Worm (Caenorhabditis elegans) whole organism, midembryonic: ENCODE results near the gene gad-1.

Experiments
- T22C8.4 ChIP-seq: fragments of 200-800 bp; sonication (Bioruptor generic); IDR thresholded peaks from 2 replicates; pipeline ENCODE4 v1.3.6; 2022; ENCODE audit warnings: missing genetic modification characterization, missing compliant biosample characterization
- cog-1 ChIP-seq: sonication (generic microtip); optimal IDR thresholded peaks from 2 replicates; lab custom pipeline; 2016; ENCODE audit warnings: missing genetic modification characterization, missing compliant biosample characterization
- flt-1 ChIP-seq: fragments of 200-800 bp; sonication (Bioruptor generic); IDR thresholded peaks from 2 replicates; pipeline ENCODE4 v1.3.6; 2022; ENCODE audit warnings: missing genetic modification characterization, missing compliant biosample characterization
- klf-2 ChIP-seq: fragments of 200-800 bp; sonication (Bioruptor generic); conservative IDR thresholded peaks from 2 replicates; pipeline ENCODE4 v1.3.6; 2022; ENCODE audit warnings: missing genetic modification reagents, missing genetic modification characterization, missing compliant biosample characterization
- med-1 ChIP-seq: sonication (generic microtip); optimal IDR thresholded peaks from 2 replicates; lab custom pipeline; 2017; ENCODE audit warnings: missing genetic modification characterization, mild to moderate bottlenecking, missing compliant biosample characterization, antibody characterized with exemption, missing genetic modification reagents; ENCODE audit not compliant: insufficient read depth
- ref-1 ChIP-seq: fragments of 200-800 bp; sonication (Bioruptor generic); conservative IDR thresholded peaks from 2 replicates; pipeline ENCODE4 v1.3.6; 2022; ENCODE audit warnings: missing genetic modification reagents, missing genetic modification characterization, missing compliant biosample characterization
- tab-1 ChIP-seq: fragments of 200-800 bp; sonication (Bioruptor generic); IDR thresholded peaks from 2 replicates; pipeline ENCODE4 v1.3.6; 2022; ENCODE audit warnings: missing genetic modification characterization, missing compliant biosample characterization
- ztf-23 ChIP-seq: fragments of 200-800 bp; sonication (Bioruptor generic); IDR thresholded peaks from 2 replicates; pipeline ENCODE4 v1.3.6; 2022; ENCODE audit warnings: missing genetic modification reagents, missing genetic modification characterization, missing compliant biosample characterization
- ztf-29 ChIP-seq: fragments of 200-800 bp; sonication (Bioruptor generic); IDR thresholded peaks from 2 replicates; pipeline ENCODE4 v1.3.6; 2022; ENCODE audit warnings: missing genetic modification reagents, missing genetic modification characterization, missing compliant biosample characterization

gad-1 gene

DNA sequence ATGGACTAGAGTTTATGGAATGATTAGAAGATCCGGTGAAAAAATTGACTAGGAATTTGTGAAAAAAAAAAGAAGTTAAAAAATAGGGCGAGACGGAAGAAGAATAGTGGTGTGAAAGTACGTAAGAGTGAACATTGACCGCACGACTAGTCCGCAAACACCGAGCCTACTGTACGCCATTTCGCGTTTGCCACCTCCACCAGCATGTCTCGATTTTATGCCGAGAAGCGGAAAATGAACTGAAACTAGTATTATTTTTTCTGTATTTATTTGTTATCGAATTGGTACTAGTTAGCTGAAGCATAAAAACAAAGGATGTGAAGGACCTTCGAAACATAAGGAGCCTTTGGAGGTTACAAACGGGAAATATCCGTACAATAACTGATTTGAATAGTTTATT lies 5.9 kb downstream of the gad-1 start:
- TF ChIP-seq ztf-29 (GFP tag; lab: Robert Waterston, UW) = no peak
- TF ChIP-seq flt-1 (GFP tag; lab: Robert Waterston, UW) = no peak
- no peak for TF ChIP-seq ref-1
- no peak for TF ChIP-seq med-1 (GFP tag; lab: Kevin White, UChicago)
- TF ChIP-seq tab-1 (GFP tag; lab: Robert Waterston, UW) = no peak
- no peak for TF ChIP-seq T22C8.4 (GFP tag; lab: Robert Waterston, UW)
- no peak; the same call in 1 of the 2 replicates for TF ChIP-seq ztf-23 (GFP tag; lab: Robert Waterston, UW)
- TF ChIP-seq klf-2 (GFP tag; lab: Robert Waterston, UW) = no peak
- TF ChIP-seq cog-1 = no peak

DNA sequence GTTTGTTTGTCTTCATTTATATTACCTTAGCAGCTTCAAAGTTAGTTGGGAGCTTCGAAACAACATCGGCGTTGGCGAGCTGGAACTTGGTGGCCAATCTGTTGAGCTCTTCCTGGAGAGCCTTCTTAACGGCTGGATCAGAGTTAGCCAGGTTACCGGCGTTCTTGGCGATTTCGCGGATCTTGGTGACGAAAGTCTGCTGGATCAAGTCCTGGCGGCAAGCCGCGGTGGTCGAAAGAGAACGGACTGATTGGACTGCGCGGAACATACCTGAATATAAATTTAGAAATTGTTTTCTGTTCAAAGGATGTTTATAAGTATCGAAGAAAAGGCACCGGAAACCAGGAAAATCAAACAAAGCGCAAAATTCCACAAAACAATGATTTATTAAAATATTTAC lies 6.5 kb downstream of the gad-1 start, which contains the start of gene atp-4:
Gene atp-4, minus strand, starts transcription at position 270 of the 400 bp plus-strand sequence.
- no peak for TF ChIP-seq med-1 (GFP tag; lab: Kevin White, UChicago)
- no peak for TF ChIP-seq tab-1 (GFP tag; lab: Robert Waterston, UW)
- TF ChIP-seq flt-1 (GFP tag; lab: Robert Waterston, UW) = no peak
- TF ChIP-seq T22C8.4 (GFP tag; lab: Robert Waterston, UW) = no peak
- no peak for TF ChIP-seq ref-1

DNA sequence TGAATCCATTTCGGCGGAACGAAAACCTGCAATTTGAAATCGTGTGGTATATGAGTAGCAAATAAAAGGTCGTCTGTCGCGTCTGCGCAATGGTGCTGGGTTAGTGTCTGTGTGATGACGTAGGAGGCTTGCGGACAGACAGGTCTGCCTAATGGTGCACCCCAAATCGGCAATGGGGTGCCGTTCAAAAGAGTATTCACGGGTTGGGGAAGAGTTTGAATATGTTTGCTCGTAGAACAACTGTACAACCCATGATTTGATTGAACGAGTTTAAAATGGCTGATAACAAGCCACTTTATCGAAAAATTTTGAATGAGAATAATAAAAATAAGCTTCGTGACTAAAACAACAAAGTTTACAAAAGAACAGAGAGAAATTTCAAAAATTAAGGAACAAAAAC lies 7.4 kb downstream of the gad-1 start, which contains the start of gene T05H4.11:
Gene T05H4.11, minus strand, starts transcription at position 335 of the 400 bp plus-strand sequence.
- TF ChIP-seq cog-1 (no peak), ztf-29 (GFP tag; lab: Robert Waterston, UW) (no peak), ref-1 (no peak), flt-1 (GFP tag; lab: Robert Waterston, UW) (0 out of 2 replicates have a peak, but pooled peaks have one; percentile 31)

DNA sequence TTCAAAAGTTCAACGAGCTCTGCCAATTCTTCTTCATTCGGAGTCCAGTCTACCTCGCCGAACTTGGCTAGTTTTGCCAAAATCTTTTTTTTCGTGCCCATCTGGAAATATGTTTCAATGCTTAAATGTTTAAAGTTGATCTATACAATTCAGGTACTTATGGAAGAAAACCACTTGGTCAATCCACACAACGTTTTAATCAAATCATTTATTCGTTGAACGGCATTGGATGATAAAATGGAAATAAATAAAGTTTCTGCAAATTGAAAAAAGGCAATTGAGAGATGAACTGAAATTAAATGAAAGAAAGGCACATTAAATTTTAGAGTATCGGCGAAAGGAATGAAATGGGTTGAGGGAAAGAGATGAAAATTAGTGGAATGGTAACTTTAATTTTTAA lies 9.2 kb downstream of the gad-1 start, which contains the start of gene urb-1:
Gene urb-1, minus strand, starts transcription at position 101 of the 400 bp plus-strand sequence.
- TF ChIP-seq cog-1 (no peak), flt-1 (GFP tag; lab: Robert Waterston, UW) (no peak), tab-1 (GFP tag; lab: Robert Waterston, UW) (no peak), klf-2 (GFP tag; lab: Robert Waterston, UW) (no peak), ref-1 (no peak), med-1 (GFP tag; lab: Kevin White, UChicago) (no peak), T22C8.4 (GFP tag; lab: Robert Waterston, UW) (no peak), ztf-29 (GFP tag; lab: Robert Waterston, UW) (no peak), ztf-23 (GFP tag; lab: Robert Waterston, UW) (no peak)

DNA sequence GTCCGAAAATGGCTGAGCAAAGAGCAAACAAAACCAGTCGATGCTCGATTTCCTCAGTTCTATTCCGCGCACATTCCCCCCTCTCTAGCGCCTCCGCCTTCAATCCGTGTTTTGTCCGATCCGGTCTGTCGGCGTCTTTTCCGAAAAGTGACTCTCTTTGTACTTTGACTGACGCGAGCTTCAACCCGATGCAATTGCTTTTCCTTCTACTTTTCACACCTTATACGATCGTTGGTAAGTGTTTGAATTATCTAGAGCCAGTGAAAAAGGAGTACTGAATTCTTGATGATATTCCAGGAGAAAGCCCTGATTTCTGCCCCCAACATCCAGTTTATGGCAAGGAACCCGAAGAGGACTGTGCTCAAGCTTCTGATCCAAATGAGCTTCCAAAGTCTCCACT lies 18.3 kb downstream of the gad-1 start, which contains the start of gene cht-6:
Gene cht-6, plus strand, starts transcription at position 9 of the 400 bp plus-strand sequence.
- TF ChIP-seq flt-1 (GFP tag; lab: Robert Waterston, UW) = no peak
- TF ChIP-seq cog-1 = no peak
- no peak for TF ChIP-seq tab-1 (GFP tag; lab: Robert Waterston, UW)
- no peak for TF ChIP-seq med-1 (GFP tag; lab: Kevin White, UChicago)
- no peak for TF ChIP-seq ztf-29 (GFP tag; lab: Robert Waterston, UW)
- no peak for TF ChIP-seq klf-2 (GFP tag; lab: Robert Waterston, UW)
- TF ChIP-seq ref-1 = no peak
- no peak for TF ChIP-seq T22C8.4 (GFP tag; lab: Robert Waterston, UW)
- TF ChIP-seq ztf-23 (GFP tag; lab: Robert Waterston, UW) = no peak

DNA sequence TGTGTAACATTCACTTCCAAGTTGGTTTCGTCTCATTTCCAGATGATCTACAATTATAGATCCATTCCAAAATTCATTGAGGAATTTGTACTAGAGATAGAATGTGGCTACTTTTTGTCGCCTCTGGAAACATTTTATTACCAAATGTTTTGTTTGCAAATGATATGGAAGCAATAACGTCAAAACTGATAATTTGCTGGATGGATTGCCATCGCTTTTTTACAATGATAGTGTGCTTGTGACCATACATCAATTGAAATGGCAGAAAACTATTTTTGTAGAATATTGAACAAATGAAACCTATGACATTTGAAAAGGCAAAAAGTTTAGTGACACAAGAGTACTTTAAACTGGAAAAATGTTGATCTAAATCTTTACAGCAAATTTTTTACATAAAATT lies 18.8 kb downstream of the gad-1 start:
- TF ChIP-seq tab-1 (GFP tag; lab: Robert Waterston, UW) = no peak
- no peak for TF ChIP-seq flt-1 (GFP tag; lab: Robert Waterston, UW)
- TF ChIP-seq cog-1 = no peak
- no peak for TF ChIP-seq ref-1
- TF ChIP-seq T22C8.4 (GFP tag; lab: Robert Waterston, UW) = no peak
- TF ChIP-seq ztf-29 (GFP tag; lab: Robert Waterston, UW) = no peak
- no peak for TF ChIP-seq med-1 (GFP tag; lab: Kevin White, UChicago)

DNA sequence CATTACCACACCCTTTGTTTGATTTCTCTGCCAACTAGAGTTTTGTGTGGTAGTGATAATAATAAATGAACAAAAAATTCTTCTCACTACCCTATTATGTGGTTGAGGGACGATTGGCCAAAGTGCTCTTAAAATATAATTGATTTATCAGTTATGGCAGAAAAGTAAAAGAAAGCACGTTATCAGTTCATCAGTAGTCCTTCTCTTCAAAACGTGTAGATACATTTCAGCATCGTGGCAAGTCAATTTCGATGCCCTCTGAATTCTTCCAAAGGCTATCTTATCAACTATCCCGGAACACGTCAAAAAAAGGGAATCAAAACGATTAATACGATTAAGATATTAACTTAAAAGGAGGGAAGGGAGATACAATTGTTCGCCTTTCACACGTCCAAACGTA lies 20.2 kb downstream of the gad-1 start:
- no peak for TF ChIP-seq flt-1 (GFP tag; lab: Robert Waterston, UW)
- TF ChIP-seq klf-2 (GFP tag; lab: Robert Waterston, UW) = no peak

DNA sequence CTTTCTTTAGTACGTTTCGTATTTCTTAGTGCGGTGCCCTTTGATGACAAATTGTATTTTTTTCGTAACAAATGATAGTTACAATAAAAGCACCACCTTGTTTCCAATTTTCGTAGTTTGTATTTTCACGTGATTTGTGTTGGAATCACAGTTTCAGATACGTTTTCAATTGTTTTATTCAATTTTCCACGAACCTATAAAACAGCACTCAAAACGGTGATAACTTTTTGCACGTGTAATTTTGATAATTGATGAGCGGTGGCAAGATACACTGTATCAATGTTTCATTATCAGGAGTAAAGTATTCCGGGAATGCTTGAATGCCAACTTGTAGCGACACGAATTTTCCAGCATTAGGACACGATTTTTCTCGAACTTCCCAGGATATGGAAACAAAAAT lies 22.1 kb downstream of the gad-1 start:
- TF ChIP-seq flt-1 (GFP tag; lab: Robert Waterston, UW) (no peak), med-1 (GFP tag; lab: Kevin White, UChicago) (no peak), tab-1 (GFP tag; lab: Robert Waterston, UW) (no peak), klf-2 (GFP tag; lab: Robert Waterston, UW) (no peak), ref-1 (no peak), ztf-23 (GFP tag; lab: Robert Waterston, UW) (no peak), ztf-29 (GFP tag; lab: Robert Waterston, UW) (no peak), T22C8.4 (GFP tag; lab: Robert Waterston, UW) (no peak), cog-1 (no peak)

DNA sequence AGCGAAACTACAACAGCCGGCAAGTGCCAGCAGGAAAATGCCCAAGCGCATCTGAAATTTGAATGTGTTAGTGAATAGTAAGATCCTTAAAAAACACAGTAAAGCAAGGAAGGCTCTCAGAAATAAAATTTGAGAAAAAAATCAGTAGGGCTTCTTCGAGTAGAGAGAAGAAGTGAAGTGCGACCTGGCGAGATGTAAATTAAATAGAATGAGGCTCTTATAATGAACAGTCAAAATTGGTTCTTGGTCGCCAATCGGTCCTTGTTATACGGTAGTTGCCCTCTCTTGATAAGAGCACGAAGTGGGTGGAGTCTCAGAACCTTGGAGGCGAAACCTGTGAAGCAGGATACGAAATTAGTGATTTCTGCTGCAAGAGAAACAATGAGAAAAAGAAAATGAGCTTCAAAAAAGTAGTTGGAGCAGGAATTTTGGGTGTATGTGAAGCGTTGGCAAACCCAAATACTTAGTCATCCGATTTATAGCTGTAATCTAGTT lies 24.5 kb downstream of the gad-1 start, which contains the start of gene bcf-1:
Gene bcf-1, minus strand, starts transcription at position 51 of the 495 bp plus-strand sequence.
- TF ChIP-seq med-1 (GFP tag; lab: Kevin White, UChicago) (no peak), flt-1 (GFP tag; lab: Robert Waterston, UW) (no peak), ztf-23 (GFP tag; lab: Robert Waterston, UW) (no peak), klf-2 (GFP tag; lab: Robert Waterston, UW) (no peak), ztf-29 (GFP tag; lab: Robert Waterston, UW) (no peak), T22C8.4 (GFP tag; lab: Robert Waterston, UW) (no peak), tab-1 (GFP tag; lab: Robert Waterston, UW) (no peak), ref-1 (no peak)

DNA sequence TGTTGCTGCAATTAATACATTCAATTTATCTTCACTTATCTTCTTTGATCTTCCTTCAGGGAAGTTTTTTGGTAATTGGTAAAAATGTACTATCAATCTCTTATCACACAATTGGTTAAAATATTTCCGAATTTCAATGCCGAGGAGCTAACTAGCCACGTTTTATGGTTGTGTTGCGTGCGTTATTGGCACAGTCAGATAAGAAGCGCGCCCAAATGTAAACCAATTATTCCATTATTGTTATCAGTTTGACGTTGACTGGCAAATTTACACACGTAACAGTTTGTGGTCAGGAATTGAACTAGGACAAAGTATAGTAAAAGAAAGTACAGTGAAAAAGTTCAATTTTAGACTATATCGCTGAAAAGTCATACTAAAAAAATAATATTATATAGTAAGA lies 25.7 kb downstream of the gad-1 start:
- no peak for TF ChIP-seq ztf-23 (GFP tag; lab: Robert Waterston, UW)
